Fruit fly (Drosophila melanogaster) whole organism, embryonic: ENCODE measurements around the gene Cchl.

Source experiments
- CG12155 ChIP-seq: fragments of 200-800 bp; sonication (Bioruptor generic); optimal IDR thresholded peaks from 3 replicates; lab custom pipeline; 2016; ENCODE audit warnings: missing biosample characterization, missing genetic modification characterization
- CG12236 ChIP-seq: fragments of 200-800 bp; sonication (Bioruptor generic); optimal IDR thresholded peaks from 2 replicates; lab custom pipeline; 2016; ENCODE audit warnings: missing biosample characterization, missing genetic modification characterization
- CG13624 ChIP-seq: fragments of 200-800 bp; sonication (Bioruptor generic); optimal IDR thresholded peaks from 2 replicates; lab custom pipeline; 2016; ENCODE audit warnings: missing biosample characterization, missing genetic modification characterization
- CG13775 ChIP-seq: fragments of 200-800 bp; sonication (Bioruptor generic); optimal IDR thresholded peaks from 3 replicates; lab custom pipeline; 2017; ENCODE audit warnings: missing biosample characterization, mild to moderate bottlenecking, missing genetic modification characterization
- CG14050 ChIP-seq: fragments of 200-800 bp; sonication (Bioruptor generic); IDR thresholded peaks from 3 replicates; pipeline ENCODE4 v1.3.6; 2022; ENCODE audit warnings: missing biosample characterization, missing genetic modification characterization
- CG14860 ChIP-seq: fragments of 200-800 bp; sonication (Bioruptor generic); IDR thresholded peaks from 3 replicates; pipeline ENCODE4 v1.3.6; 2022; ENCODE audit warnings: missing biosample characterization, missing genetic modification characterization; ENCODE audit not compliant: partially characterized antibody
- CG15696 ChIP-seq: fragments of 200-800 bp; sonication (Bioruptor generic); optimal IDR thresholded peaks from 2 replicates; lab custom pipeline; 2019; ENCODE audit warnings: missing biosample characterization, mild to moderate bottlenecking, missing genetic modification characterization, moderate library complexity
- CG16779 ChIP-seq: fragments of 200-800 bp; sonication (Bioruptor generic); IDR thresholded peaks from 2 replicates; pipeline ENCODE4 v1.3.6; 2022; ENCODE audit warnings: missing biosample characterization, missing genetic modification characterization
- CG17186 ChIP-seq: fragments of 200-800 bp; sonication (Bioruptor generic); optimal IDR thresholded peaks from 3 replicates; lab custom pipeline; 2017; ENCODE audit warnings: missing biosample characterization, missing genetic modification reagents, missing genetic modification characterization
- CG17802 ChIP-seq: fragments of 200-800 bp; sonication (Bioruptor generic); optimal IDR thresholded peaks from 2 replicates; lab custom pipeline; 2018; ENCODE audit warnings: missing biosample characterization, mild to moderate bottlenecking, missing genetic modification characterization, moderate library complexity
- CG17829 ChIP-seq: fragments of 200-800 bp; optimal IDR thresholded peaks from 2 replicates; lab custom pipeline; 2019; ENCODE audit warnings: missing biosample characterization, mild to moderate bottlenecking, missing genetic modification characterization, moderate library complexity
- CG18262 ChIP-seq: fragments of 200-800 bp; optimal IDR thresholded peaks from 3 replicates; lab custom pipeline; 2019; ENCODE audit warnings: missing biosample characterization, mild to moderate bottlenecking, missing genetic modification characterization, moderate library complexity
- CG18619 ChIP-seq: fragments of 200-800 bp; sonication (Bioruptor generic); optimal IDR thresholded peaks from 3 replicates; lab custom pipeline; 2017; ENCODE audit warnings: missing biosample characterization, mild to moderate bottlenecking, missing genetic modification characterization
- CG30020 ChIP-seq: fragments of 200-800 bp; optimal IDR thresholded peaks from 2 replicates; lab custom pipeline; 2019; ENCODE audit warnings: missing biosample characterization, mild to moderate bottlenecking, missing genetic modification characterization, moderate library complexity
- CG31224 ChIP-seq: fragments of 200-800 bp; sonication (Bioruptor generic); IDR thresholded peaks from 2 replicates; pipeline ENCODE4 v1.3.6; 2022; ENCODE audit warnings: missing biosample characterization, missing genetic modification characterization
- CG5953 ChIP-seq: fragments of 200-800 bp; sonication (Bioruptor generic); IDR thresholded peaks from 2 replicates; pipeline ENCODE4 v1.3.6; 2022; ENCODE audit warnings: missing biosample characterization, missing genetic modification characterization
- CG6689 ChIP-seq: fragments of 200-800 bp; sonication (Bioruptor generic); IDR thresholded peaks from 2 replicates; pipeline ENCODE4 v1.3.6; 2022; ENCODE audit warnings: missing biosample characterization, missing genetic modification characterization
- CG7271 ChIP-seq: fragments of 200-800 bp; sonication (Bioruptor generic); optimal IDR thresholded peaks from 2 replicates; lab custom pipeline; 2018; ENCODE audit warnings: missing biosample characterization, mild to moderate bottlenecking, missing genetic modification characterization, moderate library complexity
- CG7786 ChIP-seq: fragments of 200-800 bp; sonication (Bioruptor generic); optimal IDR thresholded peaks from 2 replicates; lab custom pipeline; 2016; ENCODE audit warnings: missing biosample characterization, missing genetic modification characterization
- CG7963 ChIP-seq: fragments of 200-800 bp; sonication (Bioruptor generic); IDR thresholded peaks from 3 replicates; pipeline ENCODE4 v1.3.6; 2022; ENCODE audit warnings: missing biosample characterization, missing genetic modification characterization; ENCODE audit not compliant: partially characterized antibody
- CG8290 ChIP-seq, 3 experiments: fragments of 200-800 bp; sonication (Bioruptor generic); optimal IDR thresholded peaks; 2 replicates each; lab custom pipeline; 2016 to 2019; ENCODE audit warnings: missing biosample characterization in 3 of 3, missing genetic modification characterization in 3 of 3, mild to moderate bottlenecking in 2 of 3, moderate library complexity in 1 of 3
- CG8359 ChIP-seq: fragments of 200-800 bp; sonication (Bioruptor generic); optimal IDR thresholded peaks from 2 replicates; lab custom pipeline; 2017; ENCODE audit warnings: missing biosample characterization, mild to moderate bottlenecking, missing genetic modification characterization, borderline replicate concordance
- CG8765 ChIP-seq: fragments of 200-800 bp; sonication (Bioruptor generic); IDR thresholded peaks from 2 replicates; pipeline ENCODE4 v1.3.6; 2022; ENCODE audit warnings: missing biosample characterization, missing genetic modification characterization
- CG9609 ChIP-seq: fragments of 200-800 bp; sonication (Bioruptor generic); optimal IDR thresholded peaks from 3 replicates; lab custom pipeline; 2016; ENCODE audit warnings: missing biosample characterization, missing genetic modification characterization
- CG9932 ChIP-seq: fragments of 200-800 bp; sonication (Bioruptor generic); IDR thresholded peaks from 2 replicates; pipeline ENCODE4 v1.3.6; 2022; ENCODE audit warnings: missing biosample characterization, missing genetic modification characterization
- Camta ChIP-seq: fragments of 200-800 bp; sonication (Bioruptor generic); optimal IDR thresholded peaks from 2 replicates; lab custom pipeline; 2016; ENCODE audit warnings: missing biosample characterization, missing genetic modification characterization
- MESR4 ChIP-seq: fragments of 200-800 bp; sonication (Bioruptor generic); optimal IDR thresholded peaks from 2 replicates; lab custom pipeline; 2018; ENCODE audit warnings: missing biosample characterization, mild to moderate bottlenecking, missing genetic modification characterization, moderate library complexity
- Rx ChIP-seq: fragments of 200-800 bp; sonication (Bioruptor generic); IDR thresholded peaks from 2 replicates; pipeline ENCODE4 v1.3.6; 2022; ENCODE audit warnings: missing biosample characterization, missing genetic modification characterization
- Sry-δ ChIP-seq: fragments of 200-800 bp; sonication (Bioruptor generic); optimal IDR thresholded peaks from 2 replicates; lab custom pipeline; 2016; ENCODE audit warnings: missing biosample characterization, missing genetic modification characterization
- Xrp1 ChIP-seq: fragments of 200-800 bp; sonication (Bioruptor generic); IDR thresholded peaks from 2 replicates; pipeline ENCODE4 v1.3.6; 2022; ENCODE audit warnings: missing biosample characterization, missing genetic modification characterization
- abd-A ChIP-seq: fragments of 200-800 bp; sonication (Bioruptor generic); optimal IDR thresholded peaks from 3 replicates; lab custom pipeline; 2019; ENCODE audit warnings: missing biosample characterization, mild to moderate bottlenecking, missing genetic modification characterization, moderate library complexity
- ash1 ChIP-seq: fragments of 200-800 bp; sonication (Bioruptor generic); optimal IDR thresholded peaks from 2 replicates; lab custom pipeline; 2018; ENCODE audit warnings: missing biosample characterization, mild to moderate bottlenecking, missing genetic modification characterization
- cas ChIP-seq: fragments of 200-800 bp; sonication (Bioruptor generic); IDR thresholded peaks from 2 replicates; pipeline ENCODE4 v1.3.6; 2022; ENCODE audit warnings: missing biosample characterization, missing genetic modification characterization
- dan ChIP-seq: fragments of 200-800 bp; sonication (Bioruptor generic); IDR thresholded peaks from 2 replicates; pipeline ENCODE4 v1.3.6; 2022; ENCODE audit warnings: missing biosample characterization, missing genetic modification characterization
- danr ChIP-seq: fragments of 200-800 bp; sonication (Bioruptor generic); IDR thresholded peaks from 2 replicates; pipeline ENCODE4 v1.3.6; 2022; ENCODE audit warnings: missing biosample characterization, missing genetic modification characterization
- dmrt11E ChIP-seq: fragments of 200-800 bp; sonication (Bioruptor generic); optimal IDR thresholded peaks from 3 replicates; lab custom pipeline; 2018; ENCODE audit warnings: missing biosample characterization, mild to moderate bottlenecking, missing genetic modification characterization, moderate library complexity
- emc ChIP-seq: fragments of 200-800 bp; sonication (Bioruptor generic); optimal IDR thresholded peaks from 2 replicates; lab custom pipeline; 2016; ENCODE audit warnings: missing biosample characterization, missing genetic modification characterization
- h ChIP-seq: fragments of >200 bp; optimal IDR thresholded peaks from 2 replicates; lab custom pipeline; 2017
- hbn ChIP-seq: fragments of 200-800 bp; sonication (Bioruptor generic); IDR thresholded peaks from 2 replicates; pipeline ENCODE4 v1.3.6; 2022; ENCODE audit warnings: missing biosample characterization, missing genetic modification characterization; ENCODE audit not compliant: partially characterized antibody
- insv ChIP-seq, 2 experiments: fragments of 200-800 bp; sonication (Bioruptor generic); optimal IDR thresholded peaks; 3 replicates each; lab custom pipeline; 2016 to 2018; ENCODE audit warnings: missing biosample characterization in 2 of 2, missing genetic modification characterization in 2 of 2
- nmo ChIP-seq: fragments of 200-800 bp; sonication (Bioruptor generic); optimal IDR thresholded peaks from 2 replicates; lab custom pipeline; 2018; ENCODE audit warnings: missing biosample characterization, mild to moderate bottlenecking, missing genetic modification characterization, moderate library complexity
- nom ChIP-seq: fragments of 200-800 bp; sonication (Bioruptor generic); optimal IDR thresholded peaks from 2 replicates; lab custom pipeline; 2017; ENCODE audit warnings: missing biosample characterization, missing genetic modification characterization, mild to moderate bottlenecking, moderate library complexity, missing genetic modification reagents
- pb ChIP-seq: fragments of 200-800 bp; sonication (Bioruptor generic); optimal IDR thresholded peaks from 3 replicates; lab custom pipeline; 2016; ENCODE audit warnings: missing biosample characterization, missing genetic modification characterization
- prd ChIP-seq, 3 experiments: fragments of >200 bp in 2 of 3; fragments of 200-800 bp in 1 of 3; sonication (Bioruptor generic) in 1 of 3; optimal IDR thresholded peaks in 2 of 3; IDR thresholded peaks in 1 of 3; 2 replicates in 2 of 3; 3 replicates in 1 of 3; pipeline versions ENCODE4 v1.3.6 to Lab custom; 2017 to 2022; ENCODE audit warnings: missing biosample characterization in 1 of 3, missing genetic modification characterization in 1 of 3
- sc ChIP-seq, 3 experiments: fragments of >200 bp in 2 of 3; fragments of 200-800 bp in 1 of 3; sonication (Bioruptor generic) in 1 of 3; optimal IDR thresholded peaks; 2 replicates in 2 of 3; 3 replicates in 1 of 3; lab custom pipeline; 2017; ENCODE audit warnings: mild to moderate bottlenecking in 1 of 3, missing biosample characterization in 1 of 3, missing genetic modification characterization in 1 of 3, missing genetic modification reagents in 1 of 3
- sens ChIP-seq: fragments of 200-800 bp; sonication (Bioruptor generic); peaks from one replicate; lab custom pipeline; 2016; ENCODE audit warnings: missing biosample characterization, missing genetic modification characterization
- unc-4 ChIP-seq: fragments of 200-800 bp; sonication (Bioruptor generic); IDR thresholded peaks from 2 replicates; pipeline ENCODE4 v1.3.6; 2022; ENCODE audit warnings: missing biosample characterization, missing genetic modification characterization; ENCODE audit not compliant: partially characterized antibody
- vvl ChIP-seq: fragments of 200-800 bp; sonication (Bioruptor generic); IDR thresholded peaks from 2 replicates; pipeline ENCODE4 v1.3.6; 2022; ENCODE audit warnings: missing biosample characterization, missing genetic modification characterization
- zfh2 ChIP-seq: fragments of 200-800 bp; sonication (Bioruptor generic); optimal IDR thresholded peaks from 2 replicates; lab custom pipeline; 2016; ENCODE audit warnings: missing biosample characterization, missing genetic modification characterization

The Cchl gene

dm6 chr3R:22041625-22042282 is 14.5 kb upstream of the Cchl start, which contains the start of gene how (continued):
- no peak for TF ChIP-seq CG14860 (GFP tag; lab: Robert Waterston, UW)
- no peak for TF ChIP-seq CG8765
- no peak for TF ChIP-seq unc-4
- no peak for TF ChIP-seq CG18619
- no peak for TF ChIP-seq dan (GFP tag; lab: Robert Waterston, UW)
- TF ChIP-seq CG17802 (tag; lab: Kevin White, UChicago): no peak
- no peak for TF ChIP-seq sc (optimal IDR thresholded peaks at IDR 0.05; lab: Kevin White, UChicago)
- TF ChIP-seq sc (GFP tag; optimal IDR thresholded peaks at IDR 0.05; lab: Kevin White, UChicago): no peak
- no peak for TF ChIP-seq CG8359
- TF ChIP-seq abd-A: peak; percentile 33
- TF ChIP-seq CG6689: peak; percentile 100
- no peak for TF ChIP-seq CG16779
- no peak for TF ChIP-seq CG7963 (GFP tag; lab: Robert Waterston, UW)
- TF ChIP-seq CG7271 (tag; lab: Kevin White, UChicago): no peak
- TF ChIP-seq CG17186 (GFP tag; lab: Kevin White, UChicago): peak; percentile 84
- TF ChIP-seq CG13775 (GFP tag; lab: Kevin White, UChicago): peak; percentile 11
- peak; percentile 39; the same call in 1 of the 2 replicates for TF ChIP-seq CG9932 (GFP tag; lab: Robert Waterston, UW)
- peak; percentile 36 for TF ChIP-seq nom (GFP tag; lab: Kevin White, UChicago)
- TF ChIP-seq CG15696 (tag; lab: Kevin White, UChicago): no peak
- no peak for TF ChIP-seq CG14050
- TF ChIP-seq CG17829 (tag; lab: Kevin White, UChicago): peak; percentile 34
- peak; percentile 66 for TF ChIP-seq pb (GFP tag; lab: Kevin White, UChicago)
- no peak for TF ChIP-seq CG12155
- peak; percentile 21 for TF ChIP-seq nmo
- no peak for TF ChIP-seq hbn (GFP tag; lab: Robert Waterston, UW)
- no peak for TF ChIP-seq ash1 (GFP tag; lab: Kevin White, UChicago)
- TF ChIP-seq CG12236: no peak
- no peak for TF ChIP-seq emc (GFP tag; lab: Kevin White, UChicago)
- peak; percentile 48 for TF ChIP-seq CG18262 (tag; lab: Kevin White, UChicago)
- no peak for TF ChIP-seq Xrp1 (GFP tag; lab: Robert Waterston, UW)
- TF ChIP-seq Camta (GFP tag; lab: Kevin White, UChicago): peak; percentile 41
- peak; percentile 22 for TF ChIP-seq CG30020 (tag; lab: Kevin White, UChicago)
- TF ChIP-seq danr (GFP tag; lab: Robert Waterston, UW): no peak
- no peak for TF ChIP-seq CG5953 (GFP tag; lab: Robert Waterston, UW)
- no peak for TF ChIP-seq vvl
- TF ChIP-seq Rx: no peak
- peak; percentile 83 for TF ChIP-seq sens (GFP tag; lab: Kevin White, UChicago)
- TF ChIP-seq cas (GFP tag; lab: Robert Waterston, UW): no peak
- peak; percentile 34 for TF ChIP-seq Sry-δ (GFP tag; lab: Kevin White, UChicago)
- TF ChIP-seq insv (GFP tag; optimal IDR thresholded peaks at IDR 0.05; lab: Kevin White, UChicago): peak in 1 of 2 experiments; percentile 5
- peak; percentile 22 for TF ChIP-seq CG13624
- no peak for TF ChIP-seq CG31224 (GFP tag; lab: Robert Waterston, UW)
- no peak for TF ChIP-seq zfh2 (GFP tag; lab: Kevin White, UChicago)
- TF ChIP-seq prd (optimal IDR thresholded peaks at IDR 0.05; lab: Kevin White, UChicago): no peak
- TF ChIP-seq prd (GFP tag; IDR thresholded peaks at IDR 0.05; lab: Robert Waterston, UW): no peak
- TF ChIP-seq CG8290 (GFP tag; optimal IDR thresholded peaks at IDR 0.05; lab: Kevin White, UChicago): peak; percentile 47
- peak in 1 of 2 experiments; percentile 48 for TF ChIP-seq CG8290 (tag; optimal IDR thresholded peaks at IDR 0.05; lab: Kevin White, UChicago)
- TF ChIP-seq CG7786 (GFP tag; lab: Kevin White, UChicago): no peak
- TF ChIP-seq h (lab: Kevin White, UChicago): no peak
- TF ChIP-seq dmrt11E (tag; lab: Kevin White, UChicago): peak; percentile 13
- no peak for TF ChIP-seq MESR4 (GFP tag; lab: Kevin White, UChicago)
- no peak for TF ChIP-seq CG9609
